Worm (Caenorhabditis elegans): ENCODE measurements around the gene pah-1.
A peak's percentile ranks its signal among the peaks of the same experiment; 100 is the strongest.

DNA sequence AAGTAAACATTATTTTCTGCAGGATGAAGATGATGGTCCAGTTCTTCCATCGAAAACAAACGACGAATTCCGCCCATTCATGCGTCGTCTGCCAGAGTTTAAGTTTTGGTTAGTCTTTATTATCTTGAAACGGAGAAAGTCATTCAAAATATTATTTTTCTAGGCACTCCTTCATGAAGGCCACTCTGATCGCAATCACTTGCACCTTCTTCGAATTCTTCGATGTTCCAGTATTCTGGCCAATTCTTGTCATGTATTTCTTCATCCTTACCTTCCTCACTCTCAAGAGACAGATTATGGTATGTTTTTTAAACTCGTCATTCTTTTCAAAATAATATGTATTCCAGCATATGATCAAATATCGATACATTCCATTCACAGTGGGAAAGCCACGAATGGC is 45.0 kb upstream of the pah-1 start:
- no peak for TF ChIP-seq snpc-4 (tag; optimal IDR thresholded peaks at IDR 0.05)
- no peak for TF ChIP-seq nhr-237 (tag; optimal IDR thresholded peaks at IDR 0.05)
- TF ChIP-seq ceh-82 (tag; optimal IDR thresholded peaks at IDR 0.05): no peak
- no peak for TF ChIP-seq lin-15B (tag; optimal IDR thresholded peaks at IDR 0.05)
- no peak for TF ChIP-seq unc-39 (tag; optimal IDR thresholded peaks at IDR 0.05)
- TF ChIP-seq pha-4 (tag; optimal IDR thresholded peaks at IDR 0.05): no peak
- no peak for TF ChIP-seq elt-3 (tag; optimal IDR thresholded peaks at IDR 0.05)
- no peak for TF ChIP-seq ztf-11 (tag; optimal IDR thresholded peaks at IDR 0.05)
- TF ChIP-seq ama-1 (optimal IDR thresholded peaks at IDR 0.05): peak; percentile 91
- TF ChIP-seq nhr-43 (tag; optimal IDR thresholded peaks at IDR 0.05; ENCODE audit: poor library complexity, severe bottlenecking): peak; percentile 9
- TF ChIP-seq pqm-1 (tag; optimal IDR thresholded peaks at IDR 0.05): no peak
- no peak for TF ChIP-seq daf-12 (tag; optimal IDR thresholded peaks at IDR 0.05)
